Worm (Caenorhabditis elegans) whole organism, L1 larva: ENCODE measurements around the gene K04H4.5.

ENCODE experiments used
- aha-1 ChIP-seq: fragments of 150-350 bp; optimal IDR thresholded peaks from 2 replicates; lab custom pipeline; 2014; ENCODE audit warnings: missing biosample characterization, missing genetic modification characterization
- blmp-1 ChIP-seq: fragments of 150-350 bp; optimal IDR thresholded peaks from 2 replicates; lab custom pipeline; 2014; ENCODE audit warnings: missing biosample characterization, missing genetic modification characterization
- ces-1 ChIP-seq: fragments of 150-350 bp; optimal IDR thresholded peaks from 2 replicates; lab custom pipeline; 2014; ENCODE audit warnings: missing biosample characterization, missing genetic modification reagents, missing genetic modification characterization
- jun-1 ChIP-seq: fragments of 150-350 bp; optimal IDR thresholded peaks from 2 replicates; lab custom pipeline; 2014; ENCODE audit warnings: missing biosample characterization, missing genetic modification reagents, missing genetic modification characterization
- lin-35 ChIP-seq, 2 experiments: fragments of 150-350 bp; optimal IDR thresholded peaks; 2 replicates each; lab custom pipeline; 2014; ENCODE audit warnings: missing biosample characterization in 2 of 2, missing genetic modification characterization in 2 of 2, missing genetic modification reagents in 2 of 2
- lir-3 ChIP-seq: sonication (generic microtip); optimal IDR thresholded peaks from 2 replicates; lab custom pipeline; 2016; ENCODE audit warnings: mild to moderate bottlenecking, missing genetic modification characterization, moderate library complexity, missing compliant biosample characterization; ENCODE audit not compliant: poor library complexity
- mdl-1 ChIP-seq, 2 experiments: fragments of 150-350 bp; optimal IDR thresholded peaks; 2 replicates each; lab custom pipeline; 2014 to 2017; ENCODE audit warnings: missing biosample characterization in 2 of 2, missing genetic modification characterization in 2 of 2, inconsistent platforms in 1 of 2
- nhr-28 ChIP-seq: fragments of 150-350 bp; optimal IDR thresholded peaks from 2 replicates; lab custom pipeline; 2014; ENCODE audit warnings: missing biosample characterization, missing genetic modification characterization
- pag-3 ChIP-seq: sonication (generic microtip); optimal IDR thresholded peaks from 2 replicates; lab custom pipeline; 2017; ENCODE audit warnings: missing genetic modification characterization, mild to moderate bottlenecking, missing compliant biosample characterization, antibody characterized with exemption, borderline replicate concordance; ENCODE audit not compliant: insufficient read depth
- snpc-4 ChIP-seq: fragments of 150-350 bp; optimal IDR thresholded peaks from 2 replicates; lab custom pipeline; 2014; ENCODE audit warnings: missing biosample characterization, missing genetic modification characterization
- xbp-1 ChIP-seq: sonication (generic microtip); optimal IDR thresholded peaks from 2 replicates; lab custom pipeline; 2016; ENCODE audit warnings: missing genetic modification characterization, missing compliant biosample characterization

ce11 chrIII:9366971-9367370 is 7.8 kb downstream of the K04H4.5 start, which contains the start of gene crn-6:
- TF ChIP-seq mdl-1 (tag; optimal IDR thresholded peaks at IDR 0.05; lab: Kevin White, UChicago) (no peak), nhr-28 (tag; lab: Kevin White, UChicago) (no peak), snpc-4 (tag; lab: Kevin White, UChicago) (no peak), pag-3 (tag; lab: Kevin White, UChicago) (no peak), lir-3 (tag; lab: Kevin White, UChicago) (no peak), lin-35 (GFP tag; optimal IDR thresholded peaks at IDR 0.05; lab: Kevin White, UChicago) (no peak), blmp-1 (tag; lab: Kevin White, UChicago) (no peak), ces-1 (GFP tag; lab: Kevin White, UChicago) (no peak), jun-1 (tag; lab: Kevin White, UChicago) (no peak), xbp-1 (tag; lab: Kevin White, UChicago) (no peak), aha-1 (tag; lab: Kevin White, UChicago) (no peak)
